Worm (Caenorhabditis elegans): Measurements from ENCODE around the gene ZK593.3.

The ZK593.3 gene

ce11 chrIV:10879542-10879941, 35.9 kb upstream of the ZK593.3 start, which contains the start of gene sdz-13:
sdz-13 (minus strand) TSS chrIV:10879642.
- TF ChIP-seq sea-1 (GFP tag; conservative IDR thresholded peaks at IDR 0.05): no peak
- TF ChIP-seq ets-7 (tag; optimal IDR thresholded peaks at IDR 0.05): no peak
- TF ChIP-seq F13C5.2 (tag; optimal IDR thresholded peaks at IDR 0.05): no peak
- no peak for TF ChIP-seq pes-1 (GFP tag; IDR thresholded peaks at IDR 0.05)
- TF ChIP-seq tra-4 (tag; optimal IDR thresholded peaks at IDR 0.05): no peak
- no peak for TF ChIP-seq hnd-1 (tag; optimal IDR thresholded peaks at IDR 0.05)

ce11 chrIV:10880264-10880663, 35.2 kb upstream of the ZK593.3 start, which contains the start of gene fipr-15:
fipr-15 (plus strand) TSS chrIV:10880564.
- TF ChIP-seq hmg-4 (GFP tag; optimal IDR thresholded peaks at IDR 0.05) (no peak), ama-1 (optimal IDR thresholded peaks at IDR 0.05) (no peak), hnd-1 (tag; optimal IDR thresholded peaks at IDR 0.05) (no peak), scrt-1 (GFP tag; IDR thresholded peaks at IDR 0.05) (no peak), ets-7 (tag; optimal IDR thresholded peaks at IDR 0.05) (no peak), tbx-11 (GFP tag; IDR thresholded peaks at IDR 0.05) (no peak), tbx-37 (GFP tag; conservative IDR thresholded peaks at IDR 0.05) (no peak), aly-1 (tag; optimal IDR thresholded peaks at IDR 0.05) (no peak), ceh-13 (GFP tag; optimal IDR thresholded peaks at IDR 0.05) (no peak), ceh-36 (tag; optimal IDR thresholded peaks at IDR 0.05) (no peak)

ce11 chrIV:10881230-10881629, 34.3 kb upstream of the ZK593.3 start, which contains the start of gene F13E9.13:
F13E9.13 (plus strand) TSS chrIV:10881546.
- no peak for TF ChIP-seq tbx-37 (GFP tag; conservative IDR thresholded peaks at IDR 0.05)
- no peak for TF ChIP-seq sea-1 (GFP tag; conservative IDR thresholded peaks at IDR 0.05)
- no peak for TF ChIP-seq hmg-4 (GFP tag; optimal IDR thresholded peaks at IDR 0.05)
- no peak for TF ChIP-seq ets-7 (tag; optimal IDR thresholded peaks at IDR 0.05)
- no peak for TF ChIP-seq tbx-11 (GFP tag; IDR thresholded peaks at IDR 0.05)
- TF ChIP-seq hmbx-1 (tag; optimal IDR thresholded peaks at IDR 0.05): no peak
- no peak for TF ChIP-seq F13C5.2 (tag; optimal IDR thresholded peaks at IDR 0.05)
- TF ChIP-seq scrt-1 (GFP tag; IDR thresholded peaks at IDR 0.05): no peak
- TF ChIP-seq ceh-36 (tag; optimal IDR thresholded peaks at IDR 0.05): no peak
- TF ChIP-seq aly-1 (tag; optimal IDR thresholded peaks at IDR 0.05): no peak
- TF ChIP-seq ceh-13 (GFP tag; optimal IDR thresholded peaks at IDR 0.05): no peak
- no peak for TF ChIP-seq B0310.2 (tag; optimal IDR thresholded peaks at IDR 0.05)
- no peak for TF ChIP-seq tra-4 (tag; optimal IDR thresholded peaks at IDR 0.05)
- no peak for TF ChIP-seq hnd-1 (tag; optimal IDR thresholded peaks at IDR 0.05)
- no peak for TF ChIP-seq pes-1 (GFP tag; IDR thresholded peaks at IDR 0.05)
- no peak for TF ChIP-seq ama-1 (optimal IDR thresholded peaks at IDR 0.05)

DNA sequence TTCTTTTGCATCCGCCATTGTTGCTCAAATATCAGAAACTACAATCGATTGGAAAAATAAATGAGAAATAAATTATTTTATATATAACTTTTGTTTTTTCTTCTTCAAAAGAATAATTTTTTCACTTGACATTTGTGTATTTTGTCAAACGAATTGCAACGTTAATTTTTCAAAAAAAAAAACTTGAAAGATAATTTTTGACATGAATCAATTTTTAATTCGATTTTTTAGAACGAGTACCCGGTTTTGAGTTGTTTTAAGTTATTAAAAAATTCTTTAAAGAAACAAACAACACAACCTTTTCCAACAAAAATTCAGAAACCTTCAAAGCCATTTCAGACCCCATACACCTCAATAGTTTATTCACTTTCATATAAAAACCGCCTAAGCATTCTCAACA, 31.2 kb upstream of the ZK593.3 start, which contains the start of gene F13E9.5:
TSS of gene F13E9.5 (minus strand) at position 101 of the 400 bp plus-strand sequence.
- TF ChIP-seq scrt-1 (GFP tag; IDR thresholded peaks at IDR 0.05) (no peak), flt-1 (GFP tag; IDR thresholded peaks at IDR 0.05) (no peak), pes-1 (GFP tag; IDR thresholded peaks at IDR 0.05) (no peak), aly-1 (tag; optimal IDR thresholded peaks at IDR 0.05) (no peak), F13C5.2 (tag; optimal IDR thresholded peaks at IDR 0.05) (no peak), sea-1 (GFP tag; conservative IDR thresholded peaks at IDR 0.05) (no peak), ceh-13 (GFP tag; optimal IDR thresholded peaks at IDR 0.05) (no peak), B0310.2 (tag; optimal IDR thresholded peaks at IDR 0.05) (no peak), tra-4 (tag; optimal IDR thresholded peaks at IDR 0.05) (no peak), ets-7 (tag; optimal IDR thresholded peaks at IDR 0.05) (no peak), hmbx-1 (tag; optimal IDR thresholded peaks at IDR 0.05) (no peak), hmg-4 (GFP tag; optimal IDR thresholded peaks at IDR 0.05) (no peak), ama-1 (optimal IDR thresholded peaks at IDR 0.05) (no peak)

ce11 chrIV:10885915-10886314, 29.6 kb upstream of the ZK593.3 start, which contains the start of gene srlf-11:
srlf-11 (minus strand) TSS chrIV:10886015.
- TF ChIP-seq flt-1 (GFP tag; IDR thresholded peaks at IDR 0.05) (no peak), F13C5.2 (tag; optimal IDR thresholded peaks at IDR 0.05) (no peak), tra-4 (tag; optimal IDR thresholded peaks at IDR 0.05) (no peak), pes-1 (GFP tag; IDR thresholded peaks at IDR 0.05) (no peak), ama-1 (optimal IDR thresholded peaks at IDR 0.05) (no peak), B0310.2 (tag; optimal IDR thresholded peaks at IDR 0.05) (no peak), tbx-37 (GFP tag; conservative IDR thresholded peaks at IDR 0.05) (no peak), scrt-1 (GFP tag; IDR thresholded peaks at IDR 0.05) (no peak), ceh-36 (tag; optimal IDR thresholded peaks at IDR 0.05) (no peak), ceh-13 (GFP tag; optimal IDR thresholded peaks at IDR 0.05) (no peak), ets-7 (tag; optimal IDR thresholded peaks at IDR 0.05) (no peak), hmbx-1 (tag; optimal IDR thresholded peaks at IDR 0.05) (no peak), hmg-4 (GFP tag; optimal IDR thresholded peaks at IDR 0.05) (no peak), aly-1 (tag; optimal IDR thresholded peaks at IDR 0.05) (no peak), sea-1 (GFP tag; conservative IDR thresholded peaks at IDR 0.05) (no peak)

DNA sequence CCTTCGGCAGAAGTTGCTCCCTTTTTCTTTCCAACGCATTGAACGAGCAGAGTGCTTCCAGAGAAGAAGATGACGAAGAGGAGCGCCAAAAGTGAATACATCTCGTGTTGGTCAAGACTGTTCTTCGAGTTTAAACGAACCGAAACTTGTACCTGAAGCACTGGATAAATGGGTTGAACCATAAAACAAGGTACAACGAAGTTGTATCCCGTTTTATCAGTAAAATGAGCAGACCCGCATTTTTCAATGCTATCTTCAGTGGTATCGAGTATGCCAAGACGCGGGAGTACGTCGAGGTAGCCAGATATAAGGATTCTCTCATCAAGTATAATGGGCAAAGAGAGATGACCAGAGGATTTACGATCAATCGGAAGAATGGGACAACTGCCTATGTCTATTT, 28.2 kb upstream of the ZK593.3 start, which contains the start of gene F13E9.16:
TSS of gene F13E9.16 (minus strand) at position 101 of the 400 bp plus-strand sequence.
- TF ChIP-seq aly-1 (tag; optimal IDR thresholded peaks at IDR 0.05) (no peak), F13C5.2 (tag; optimal IDR thresholded peaks at IDR 0.05) (no peak), hnd-1 (tag; optimal IDR thresholded peaks at IDR 0.05) (no peak), ceh-13 (GFP tag; optimal IDR thresholded peaks at IDR 0.05) (no peak), ama-1 (optimal IDR thresholded peaks at IDR 0.05) (no peak), tbx-11 (GFP tag; IDR thresholded peaks at IDR 0.05) (no peak), B0310.2 (tag; optimal IDR thresholded peaks at IDR 0.05) (no peak), hmbx-1 (tag; optimal IDR thresholded peaks at IDR 0.05) (no peak), tbx-37 (GFP tag; conservative IDR thresholded peaks at IDR 0.05) (no peak), tra-4 (tag; optimal IDR thresholded peaks at IDR 0.05) (no peak), hmg-4 (GFP tag; optimal IDR thresholded peaks at IDR 0.05) (no peak), ets-7 (tag; optimal IDR thresholded peaks at IDR 0.05) (no peak), sea-1 (GFP tag; conservative IDR thresholded peaks at IDR 0.05) (no peak)

DNA sequence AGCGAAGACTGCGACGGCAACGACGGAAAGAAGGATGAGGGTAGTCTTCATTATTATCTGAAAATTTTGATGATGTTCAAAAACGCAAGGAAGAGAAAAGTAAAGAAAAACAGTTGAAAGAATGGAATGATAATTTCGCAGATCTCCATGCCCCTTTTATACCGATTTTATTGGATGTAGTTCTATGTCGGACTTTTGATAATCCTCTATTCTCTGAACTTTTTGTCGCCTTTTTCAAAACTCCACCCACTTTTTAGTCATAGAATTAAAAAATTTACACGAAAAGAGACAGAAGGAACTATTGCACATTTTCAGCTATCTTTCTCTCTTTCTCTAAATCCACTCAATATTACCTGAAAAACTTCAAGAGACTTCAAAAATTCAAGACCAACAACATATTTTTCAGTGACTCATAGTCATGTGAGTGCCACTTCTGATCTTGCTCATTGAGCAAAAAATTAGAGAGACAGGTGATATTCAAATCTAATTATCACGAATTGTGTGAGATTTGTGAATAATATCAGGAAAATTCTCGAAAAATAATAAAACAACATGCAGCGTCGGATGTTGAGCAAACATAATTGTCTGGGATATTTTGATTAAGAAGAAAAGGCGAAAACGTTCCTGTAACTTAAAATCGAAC, 25.5 kb upstream of the ZK593.3 start, which contains the start of gene F13E9.15:
TSS of gene F13E9.15 (minus strand) at position 51 of the 643 bp plus-strand sequence.
- TF ChIP-seq tbx-37 (GFP tag; conservative IDR thresholded peaks at IDR 0.05) (no peak), ceh-13 (GFP tag; optimal IDR thresholded peaks at IDR 0.05) (no peak), flt-1 (GFP tag; IDR thresholded peaks at IDR 0.05) (no peak), ama-1 (optimal IDR thresholded peaks at IDR 0.05) (no peak), hnd-1 (tag; optimal IDR thresholded peaks at IDR 0.05) (no peak), aly-1 (tag; optimal IDR thresholded peaks at IDR 0.05) (no peak), hmbx-1 (tag; optimal IDR thresholded peaks at IDR 0.05) (no peak), tbx-11 (GFP tag; IDR thresholded peaks at IDR 0.05) (no peak), scrt-1 (GFP tag; IDR thresholded peaks at IDR 0.05) (no peak), tra-4 (tag; optimal IDR thresholded peaks at IDR 0.05) (no peak), hmg-4 (GFP tag; optimal IDR thresholded peaks at IDR 0.05) (no peak)
